Fruit fly (Drosophila melanogaster): ENCODE data around the gene EMC4.

DNA sequence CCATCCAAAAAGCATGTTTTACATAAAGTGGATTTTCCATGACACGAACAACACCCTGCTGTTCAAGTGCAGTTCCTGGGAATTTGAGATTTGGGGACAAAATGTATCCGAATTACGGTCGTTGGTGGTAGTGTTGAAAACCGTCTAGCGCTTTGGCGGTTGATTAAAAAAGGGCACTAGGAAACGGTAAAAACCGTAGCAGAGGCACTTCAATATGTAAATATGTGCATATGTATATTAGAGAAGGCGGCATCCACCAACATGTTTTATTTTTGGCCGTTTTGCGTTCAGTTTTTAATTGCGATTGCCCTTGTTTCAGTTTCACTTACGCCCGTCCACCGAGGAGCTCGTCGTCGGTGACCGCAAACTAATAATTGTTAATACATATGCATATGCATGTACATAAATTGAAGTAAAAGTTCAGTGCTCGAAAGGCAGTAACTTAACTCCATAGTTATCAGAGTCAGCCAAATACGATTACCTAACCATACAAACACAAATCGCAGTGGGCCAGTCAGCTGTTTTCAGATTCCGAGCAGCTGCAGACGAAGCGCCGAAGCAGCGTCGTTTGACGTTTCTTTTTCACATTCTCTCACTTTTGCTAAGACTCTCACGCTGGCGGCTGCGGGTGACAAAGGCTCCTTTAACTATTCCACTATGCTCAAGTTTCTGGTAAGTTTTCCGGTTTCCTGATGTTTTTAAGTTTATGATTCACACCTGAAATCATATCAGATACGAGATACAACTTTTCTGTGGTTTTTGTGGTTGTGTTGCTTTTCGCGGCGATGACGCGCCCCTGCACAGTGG is 3.6 kb downstream of the EMC4 start, which contains the start of gene CG33170:
- TF ChIP-seq CTCF (optimal IDR thresholded peaks at IDR 0.05) (no peak), CG8478 (optimal IDR thresholded peaks at IDR 0.05) (no peak)
